Worm (Caenorhabditis elegans) whole organism, L4 larva: ENCODE data around the gene T09A5.15.

Experiments
- F37D6.2 ChIP-seq: sonication (generic microtip); optimal IDR thresholded peaks from 2 replicates; lab custom pipeline; 2016; ENCODE audit warnings: mild to moderate bottlenecking, missing genetic modification characterization, missing compliant biosample characterization
- T20F7.1 ChIP-seq: fragments of 200-800 bp; sonication (Bioruptor generic); optimal IDR thresholded peaks from 2 replicates; lab custom pipeline; 2018; ENCODE audit warnings: mild to moderate bottlenecking, missing genetic modification characterization, missing compliant biosample characterization
- Y48G9A.11 ChIP-seq: fragments of 200-800 bp; sonication (Bioruptor generic); IDR thresholded peaks from 2 replicates; pipeline ENCODE4 v1.3.6; 2022; ENCODE audit warnings: missing genetic modification reagents, missing genetic modification characterization, missing compliant biosample characterization
- aha-1 ChIP-seq: fragments of 150-350 bp; peaks from one replicate; lab custom pipeline; 2014; ENCODE audit warnings: missing biosample characterization, missing genetic modification characterization
- ceh-28 ChIP-seq: fragments of 150-350 bp; optimal IDR thresholded peaks from 2 replicates; lab custom pipeline; 2014; ENCODE audit warnings: missing biosample characterization, missing genetic modification reagents, missing genetic modification characterization
- ceh-32 ChIP-seq: sonication (generic microtip); optimal IDR thresholded peaks from 2 replicates; lab custom pipeline; 2016; ENCODE audit warnings: mild to moderate bottlenecking, missing genetic modification characterization, missing compliant biosample characterization; ENCODE audit not compliant: poor library complexity
- ces-1 ChIP-seq: fragments of 150-350 bp; sonication (generic microtip); optimal IDR thresholded peaks from 4 replicates; lab custom pipeline; 2014; ENCODE audit warnings: missing biosample characterization, missing genetic modification reagents, missing genetic modification characterization
- cey-2 ChIP-seq: sonication (generic microtip); optimal IDR thresholded peaks from 3 replicates; lab custom pipeline; 2017; ENCODE audit warnings: missing genetic modification characterization, mild to moderate bottlenecking, missing compliant biosample characterization, antibody characterized with exemption, borderline replicate concordance; ENCODE audit not compliant: insufficient read depth
- daf-19 ChIP-seq: fragments of 200-800 bp; sonication (Bioruptor generic); conservative IDR thresholded peaks from 2 replicates; pipeline ENCODE4 v1.3.6; 2022; ENCODE audit warnings: missing genetic modification characterization, missing compliant biosample characterization
- dmd-9 ChIP-seq: fragments of 200-800 bp; sonication (Bioruptor generic); IDR thresholded peaks from 2 replicates; pipeline ENCODE4 v1.3.6; 2022; ENCODE audit warnings: missing genetic modification reagents, missing genetic modification characterization, missing compliant biosample characterization
- duxl-1 ChIP-seq: sonication (generic microtip); optimal IDR thresholded peaks from 2 replicates; lab custom pipeline; 2016; ENCODE audit warnings: mild to moderate bottlenecking, missing genetic modification characterization, moderate library complexity, missing compliant biosample characterization; ENCODE audit not compliant: poor library complexity
- dve-1 ChIP-seq: sonication (generic microtip); optimal IDR thresholded peaks from 2 replicates; lab custom pipeline; 2017; ENCODE audit warnings: antibody characterized with exemption, mild to moderate bottlenecking, missing genetic modification characterization, missing compliant biosample characterization; ENCODE audit not compliant: insufficient read depth
- gei-8 ChIP-seq: fragments of 200-800 bp; sonication (Bioruptor generic); optimal IDR thresholded peaks from 2 replicates; lab custom pipeline; 2018; ENCODE audit warnings: mild to moderate bottlenecking, missing genetic modification characterization, missing compliant biosample characterization
- hif-1 ChIP-seq, 2 experiments: sonication (generic microtip); optimal IDR thresholded peaks; 2 replicates each; lab custom pipeline; 2016 to 2017; ENCODE audit warnings: missing compliant biosample characterization in 2 of 2, missing genetic modification characterization in 2 of 2, missing genetic modification reagents in 2 of 2, missing genotype in 2 of 2, mild to moderate bottlenecking in 1 of 2
- hmg-1.1 ChIP-seq: fragments of 200-800 bp; sonication (Bioruptor generic); IDR thresholded peaks from 2 replicates; pipeline ENCODE4 v1.3.6; 2022; ENCODE audit warnings: missing genetic modification reagents, missing genetic modification characterization, missing compliant biosample characterization
- lin-1 ChIP-seq: fragments of 200-800 bp; sonication (Bioruptor generic); IDR thresholded peaks from 2 replicates; pipeline ENCODE4 v1.3.6; 2022; ENCODE audit warnings: missing genetic modification reagents, missing genetic modification characterization, missing compliant biosample characterization
- lin-13 ChIP-seq: fragments of 150-350 bp; optimal IDR thresholded peaks from 2 replicates; lab custom pipeline; 2014; ENCODE audit warnings: missing biosample characterization, missing genetic modification reagents, missing genetic modification characterization
- lin-29 ChIP-seq: fragments of 200-800 bp; sonication (Bioruptor generic); IDR thresholded peaks from 2 replicates; pipeline ENCODE4 v1.3.6; 2022; ENCODE audit warnings: missing genetic modification reagents, missing genetic modification characterization, missing compliant biosample characterization
- madf-5 ChIP-seq, 2 experiments: fragments of 200-800 bp; sonication (Bioruptor generic); IDR thresholded peaks; 2 replicates each; pipeline ENCODE4 v1.3.6; 2022; ENCODE audit warnings: missing compliant biosample characterization in 2 of 2, missing genetic modification characterization in 2 of 2
- madf-9 ChIP-seq: fragments of 200-800 bp; sonication (Bioruptor generic); conservative IDR thresholded peaks from 2 replicates; pipeline ENCODE4 v1.3.6; 2022; ENCODE audit warnings: missing genetic modification reagents, missing genetic modification characterization, missing compliant biosample characterization
- mep-1 ChIP-seq: fragments of 150-350 bp; sonication (generic microtip); optimal IDR thresholded peaks from 3 replicates; lab custom pipeline; 2014; ENCODE audit warnings: missing biosample characterization, missing genetic modification characterization
- mxl-2 ChIP-seq: fragments of 200-800 bp; sonication (Bioruptor generic); conservative IDR thresholded peaks from 2 replicates; pipeline ENCODE4 v1.3.6; 2022; ENCODE audit warnings: missing genetic modification reagents, missing genetic modification characterization, missing compliant biosample characterization
- nhr-10 ChIP-seq: fragments of 150-350 bp; optimal IDR thresholded peaks from 2 replicates; lab custom pipeline; 2014; ENCODE audit warnings: missing biosample characterization, missing genetic modification characterization
- nhr-102 ChIP-seq: sonication (generic microtip); optimal IDR thresholded peaks from 2 replicates; lab custom pipeline; 2016; ENCODE audit warnings: mild to moderate bottlenecking, missing genetic modification characterization, moderate library complexity, missing compliant biosample characterization
- nhr-25 ChIP-seq: sonication (generic microtip); optimal IDR thresholded peaks from 2 replicates; lab custom pipeline; 2017; ENCODE audit warnings: missing genetic modification characterization, mild to moderate bottlenecking, missing compliant biosample characterization, antibody characterized with exemption, moderate library complexity, borderline replicate concordance; ENCODE audit not compliant: insufficient read depth
- nhr-28 ChIP-seq: fragments of 150-350 bp; optimal IDR thresholded peaks from 2 replicates; lab custom pipeline; 2014; ENCODE audit warnings: missing biosample characterization, missing genetic modification characterization
- nhr-42 ChIP-seq: fragments of 200-800 bp; sonication (Bioruptor generic); IDR thresholded peaks from 2 replicates; pipeline ENCODE4 v1.3.6; 2022; ENCODE audit warnings: missing genetic modification characterization, missing compliant biosample characterization
- nhr-48 ChIP-seq: sonication (generic microtip); optimal IDR thresholded peaks from 2 replicates; lab custom pipeline; 2016; ENCODE audit warnings: mild to moderate bottlenecking, missing genetic modification characterization, missing compliant biosample characterization
- nhr-6 ChIP-seq: fragments of 150-350 bp; optimal IDR thresholded peaks from 2 replicates; lab custom pipeline; 2014; ENCODE audit warnings: missing biosample characterization, missing genetic modification characterization
- nhr-76 ChIP-seq: fragments of 150-350 bp; optimal IDR thresholded peaks from 2 replicates; lab custom pipeline; 2014; ENCODE audit warnings: missing biosample characterization, missing genetic modification characterization
- sdz-12 ChIP-seq: fragments of 200-800 bp; sonication (Bioruptor generic); optimal IDR thresholded peaks from 2 replicates; lab custom pipeline; 2018; ENCODE audit warnings: mild to moderate bottlenecking, missing genetic modification characterization, missing compliant biosample characterization
- set-16 ChIP-seq: fragments of 200-800 bp; sonication (Bioruptor generic); IDR thresholded peaks from 2 replicates; pipeline ENCODE4 v1.3.6; 2022; ENCODE audit warnings: missing genetic modification reagents, missing genetic modification characterization, missing compliant biosample characterization
- skn-1 ChIP-seq: fragments of 150-350 bp; optimal IDR thresholded peaks from 2 replicates; lab custom pipeline; 2014; ENCODE audit warnings: missing biosample characterization, missing genetic modification characterization
- snpc-1.2 ChIP-seq: fragments of 200-800 bp; sonication (Bioruptor generic); IDR thresholded peaks from 2 replicates; pipeline ENCODE4 v1.3.6; 2022; ENCODE audit warnings: missing genetic modification reagents, missing genetic modification characterization, missing compliant biosample characterization
- unc-130 ChIP-seq: sonication (generic microtip); optimal IDR thresholded peaks from 2 replicates; lab custom pipeline; 2016; ENCODE audit warnings: missing genetic modification reagents, missing genetic modification characterization, missing compliant biosample characterization
- unc-62 ChIP-seq, 3 experiments: fragments of 150-350 bp in 1 of 3; sonication (generic microtip); optimal IDR thresholded peaks in 2 of 3; peaks in 1 of 3; 1 replicate in 1 of 3; 2 replicates in 2 of 3; lab custom pipeline; 2014 to 2017; ENCODE audit warnings: missing biosample characterization in 3 of 3, missing genetic modification characterization in 3 of 3, missing genetic modification reagents in 3 of 3, missing genotype in 1 of 3
- zfp-2 ChIP-seq: sonication (generic microtip); optimal IDR thresholded peaks from 2 replicates; lab custom pipeline; 2016; ENCODE audit warnings: mild to moderate bottlenecking, missing genetic modification characterization, missing compliant biosample characterization
- zip-11 ChIP-seq: fragments of 200-800 bp; sonication (Bioruptor generic); IDR thresholded peaks from 2 replicates; pipeline ENCODE4 v1.3.6; 2022; ENCODE audit warnings: missing genetic modification characterization, missing compliant biosample characterization
- zip-2 ChIP-seq: fragments of 150-350 bp; optimal IDR thresholded peaks from 2 replicates; lab custom pipeline; 2014; ENCODE audit warnings: missing biosample characterization, missing genetic modification characterization
- ztf-11 ChIP-seq: fragments of 150-350 bp; optimal IDR thresholded peaks from 2 replicates; lab custom pipeline; 2014; ENCODE audit warnings: missing biosample characterization, missing genetic modification characterization
- ztf-7 ChIP-seq: fragments of 150-350 bp; optimal IDR thresholded peaks from 2 replicates; lab custom pipeline; 2014; ENCODE audit warnings: missing biosample characterization, missing genetic modification characterization

The T09A5.15 gene

DNA sequence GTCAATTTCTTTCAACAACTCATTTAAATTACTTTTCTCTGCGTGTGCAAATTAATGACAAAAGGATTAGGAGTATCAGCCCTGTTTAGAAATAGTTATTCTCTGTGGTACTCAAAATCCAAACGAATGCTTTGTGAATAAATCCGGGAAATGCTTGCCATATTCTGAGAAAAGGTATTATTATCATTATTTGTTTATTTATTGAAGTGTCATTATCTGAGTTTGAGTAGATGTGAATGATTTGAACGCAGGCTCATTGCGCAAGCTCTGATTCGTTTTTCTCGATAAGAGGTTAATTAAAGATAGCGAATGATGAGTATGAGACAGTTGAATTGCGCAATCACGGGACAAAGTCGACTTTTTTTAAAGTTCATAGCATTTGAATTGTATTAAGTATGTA, 29.9 kb upstream of the T09A5.15 start:
- TF ChIP-seq ztf-7 (tag; lab: Kevin White, UChicago) (no peak), aha-1 (tag; lab: Kevin White, UChicago) (peak; percentile 66), nhr-25 (tag; lab: Kevin White, UChicago) (no peak), nhr-10 (tag; lab: Kevin White, UChicago) (no peak), T20F7.1 (GFP tag; lab: Kevin White, UChicago) (no peak), lin-29 (GFP tag; lab: Robert Waterston, UW) (no peak), F37D6.2 (tag; lab: Kevin White, UChicago) (no peak), unc-62 (GFP tag; optimal IDR thresholded peaks at IDR 0.05 in 1 of 2; lab: Kevin White, UChicago) (peak in 1 of 2 experiments; percentile 89), unc-62 (tag; optimal IDR thresholded peaks at IDR 0.05; lab: Kevin White, UChicago) (no peak), Y48G9A.11 (GFP tag; lab: Robert Waterston, UW) (no peak)

DNA sequence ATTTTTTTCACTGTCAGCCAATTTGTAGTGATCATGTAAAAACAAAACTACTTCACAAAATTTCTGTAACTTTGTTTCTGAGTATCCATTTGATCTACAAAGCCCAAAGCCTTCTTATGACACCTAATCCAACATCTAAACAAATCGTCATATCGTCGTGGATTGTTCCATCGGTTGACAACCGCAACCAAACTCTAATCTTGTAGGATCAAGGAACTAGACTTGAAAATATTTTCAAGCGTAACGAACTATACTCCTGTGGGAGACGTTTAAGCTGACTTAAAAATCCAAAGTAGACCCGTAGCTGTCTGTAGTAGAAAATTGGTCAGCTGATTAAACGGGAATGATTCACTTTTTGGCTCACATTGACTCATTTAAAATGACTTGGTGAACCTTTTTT, 28.1 kb upstream of the T09A5.15 start:
- TF ChIP-seq unc-62 (GFP tag; optimal IDR thresholded peaks at IDR 0.05 in 1 of 2; lab: Kevin White, UChicago) (peak in 1 of 2 experiments; percentile 92), unc-62 (tag; optimal IDR thresholded peaks at IDR 0.05; lab: Kevin White, UChicago) (no peak), hif-1 (tag; optimal IDR thresholded peaks at IDR 0.05; lab: Kevin White, UChicago) (no peak)

DNA sequence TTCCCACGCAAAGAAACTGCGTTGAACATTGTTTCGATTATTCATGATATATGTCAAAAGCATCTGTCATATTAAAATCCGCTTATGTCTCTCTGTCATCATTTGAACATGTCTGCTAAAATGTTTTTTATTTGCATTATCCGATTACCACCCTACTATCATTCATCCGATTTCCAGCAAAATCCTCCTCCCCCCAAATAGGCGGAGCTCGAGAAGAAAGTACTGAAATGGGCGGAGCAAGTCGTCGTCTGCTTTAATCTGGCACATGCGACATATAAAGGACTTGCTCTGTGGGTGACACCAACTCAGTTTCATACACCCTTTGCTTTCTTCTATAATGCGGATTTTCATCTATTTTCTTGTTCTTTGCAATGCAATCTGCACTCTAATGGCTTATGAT, 25.7 kb upstream of the T09A5.15 start, which contains the start of gene T09A5.14:
T09A5.14 (plus strand) TSS at position 301 of the 400 bp plus-strand sequence.
- TF ChIP-seq ceh-28 (no peak), nhr-42 (GFP tag; lab: Robert Waterston, UW) (no peak), daf-19 (GFP tag; lab: Robert Waterston, UW) (no peak), mxl-2 (GFP tag; lab: Robert Waterston, UW) (no peak), nhr-28 (no peak), snpc-1.2 (GFP tag; lab: Robert Waterston, UW) (no peak), ceh-32 (tag; lab: Kevin White, UChicago) (no peak), sdz-12 (GFP tag; lab: Kevin White, UChicago) (no peak), nhr-25 (tag; lab: Kevin White, UChicago) (no peak), madf-9 (GFP tag; lab: Robert Waterston, UW) (no peak), ztf-11 (no peak), zip-2 (tag; lab: Kevin White, UChicago) (no peak), nhr-10 (tag; lab: Kevin White, UChicago) (no peak)

DNA sequence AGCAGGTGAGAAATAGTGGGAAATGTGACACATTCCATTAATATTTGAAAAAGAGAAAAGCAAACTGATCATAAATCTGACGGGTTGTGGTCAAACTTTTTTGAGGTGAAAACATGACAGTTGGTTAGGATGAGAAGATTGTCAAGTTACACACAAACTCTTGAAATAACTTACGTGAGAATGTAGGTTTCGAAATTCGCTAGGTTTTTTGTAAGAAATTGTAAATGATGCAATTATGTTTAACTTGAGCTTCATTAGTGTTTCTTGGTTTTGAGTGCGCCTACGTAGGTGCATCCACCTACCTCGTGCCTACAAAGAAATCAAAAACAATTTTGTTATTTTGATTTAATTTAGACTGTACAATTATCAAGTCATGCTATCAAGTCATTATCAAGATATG, 22.4 kb upstream of the T09A5.15 start, which contains the start of gene cex-2:
cex-2 (minus strand) TSS at position 101 of the 400 bp plus-strand sequence.
- TF ChIP-seq Y48G9A.11 (GFP tag; lab: Robert Waterston, UW), result no peak
- no peak for TF ChIP-seq dve-1
- TF ChIP-seq dmd-9 (GFP tag; lab: Robert Waterston, UW), result no peak
- TF ChIP-seq set-16, result no peak
- TF ChIP-seq unc-130 (GFP tag; lab: Kevin White, UChicago), result no peak
- no peak for TF ChIP-seq snpc-1.2 (GFP tag; lab: Robert Waterston, UW)
- TF ChIP-seq hmg-1.1 (GFP tag; lab: Robert Waterston, UW), result no peak
- no peak for TF ChIP-seq skn-1 (tag; lab: Kevin White, UChicago)
- no peak for TF ChIP-seq gei-8 (GFP tag; lab: Kevin White, UChicago)
- no peak for TF ChIP-seq cey-2 (tag; lab: Kevin White, UChicago)
- TF ChIP-seq nhr-76 (tag; lab: Kevin White, UChicago), result no peak

DNA sequence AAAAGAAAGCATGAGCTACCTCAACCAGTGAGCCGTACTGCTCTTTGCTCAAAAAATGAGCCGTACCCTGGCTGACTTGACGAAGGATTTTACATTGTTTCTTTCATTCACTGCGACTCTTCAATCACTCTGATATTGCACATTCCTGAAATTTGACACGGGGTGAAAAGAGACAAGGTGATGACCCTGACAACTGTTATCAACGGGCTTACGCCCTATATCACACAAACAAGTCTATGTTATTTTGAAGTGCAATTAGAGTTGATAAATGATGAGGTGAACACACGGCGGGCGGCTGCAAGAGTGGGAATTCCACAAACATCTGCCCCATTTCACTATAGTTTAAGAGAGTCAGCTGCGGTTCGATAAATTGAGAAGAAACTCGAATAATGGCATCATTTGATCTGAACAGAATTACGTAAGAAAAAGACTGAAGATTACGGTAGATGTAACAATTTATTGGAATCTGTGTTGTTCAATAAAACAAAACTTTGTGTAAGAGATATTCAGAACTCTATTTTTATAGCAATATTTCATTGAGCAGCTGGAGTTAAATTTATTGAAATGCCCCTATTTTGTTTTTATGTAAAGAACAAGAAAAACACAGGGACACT, 21.0 kb upstream of the T09A5.15 start:
- TF ChIP-seq nhr-28 (no peak), duxl-1 (tag; lab: Kevin White, UChicago) (no peak), ces-1 (GFP tag; lab: Kevin White, UChicago) (no peak), nhr-48 (tag; lab: Kevin White, UChicago) (no peak), nhr-6 (no peak), zfp-2 (tag; lab: Kevin White, UChicago) (no peak), hmg-1.1 (GFP tag; lab: Robert Waterston, UW) (0 out of 2 replicates have a peak, but pooled peaks have one; percentile 16), madf-9 (GFP tag; lab: Robert Waterston, UW) (no peak), nhr-102 (tag; lab: Kevin White, UChicago) (no peak), lin-13 (GFP tag; lab: Kevin White, UChicago) (no peak), zip-11 (GFP tag; lab: Robert Waterston, UW) (no peak), madf-5 (GFP tag; IDR thresholded peaks at IDR 0.05; lab: Robert Waterston, UW) (no peak), lin-1 (GFP tag; lab: Robert Waterston, UW) (no peak), mep-1 (tag; lab: Kevin White, UChicago) (no peak), Y48G9A.11 (GFP tag; lab: Robert Waterston, UW) (no peak)
